Worm (Caenorhabditis elegans): Measurements from ENCODE around the gene F59D12.3.

- TF ChIP-seq flt-1 (GFP tag; IDR thresholded peaks at IDR 0.05) (no peak), med-1 (GFP tag; optimal IDR thresholded peaks at IDR 0.05; ENCODE audit: insufficient read depth) (no peak), ztf-23 (GFP tag; IDR thresholded peaks at IDR 0.05) (no peak)
Measured at ce11 chrX:15609698-15610097, 41.1 kb downstream of the F59D12.3 start.

Data from whole organism, midembryonic.